Worm (Caenorhabditis elegans) whole organism, early embryonic: ENCODE data around the gene K11H12.7.
A peak's percentile ranks its signal among the peaks of the same experiment; 100 is the strongest.

Source experiments
- B0310.2 ChIP-seq: sonication (generic microtip); optimal IDR thresholded peaks from 2 replicates; lab custom pipeline; 2016; ENCODE audit warnings: mild to moderate bottlenecking, missing genetic modification characterization, missing compliant biosample characterization
- F13C5.2 ChIP-seq: sonication (generic microtip); optimal IDR thresholded peaks from 2 replicates; lab custom pipeline; 2017; ENCODE audit warnings: mild to moderate bottlenecking, missing genetic modification characterization, inconsistent platforms, missing compliant biosample characterization
- aly-1 ChIP-seq: sonication (generic microtip); optimal IDR thresholded peaks from 2 replicates; lab custom pipeline; 2016; ENCODE audit warnings: missing genetic modification characterization, missing compliant biosample characterization
- ama-1 ChIP-seq: fragments of 150-350 bp; optimal IDR thresholded peaks from 2 replicates; lab custom pipeline; 2014
- ceh-13 ChIP-seq: fragments of 200-800 bp; sonication (Bioruptor generic); optimal IDR thresholded peaks from 2 replicates; lab custom pipeline; 2018; ENCODE audit warnings: mild to moderate bottlenecking, missing genetic modification characterization, missing compliant biosample characterization
- ceh-36 ChIP-seq: sonication (generic microtip); optimal IDR thresholded peaks from 2 replicates; lab custom pipeline; 2016; ENCODE audit warnings: missing genetic modification characterization, inconsistent platforms, missing compliant biosample characterization
- ets-7 ChIP-seq: sonication (generic microtip); optimal IDR thresholded peaks from 2 replicates; lab custom pipeline; 2016; ENCODE audit warnings: missing genotype, missing genetic modification characterization, missing compliant biosample characterization
- flt-1 ChIP-seq: fragments of 200-800 bp; sonication (Bioruptor generic); IDR thresholded peaks from 2 replicates; pipeline ENCODE4 v1.3.6; 2022; ENCODE audit warnings: missing genetic modification characterization, missing compliant biosample characterization
- hmbx-1 ChIP-seq: sonication (generic microtip); optimal IDR thresholded peaks from 2 replicates; lab custom pipeline; 2016; ENCODE audit warnings: mild to moderate bottlenecking, missing genetic modification characterization, missing compliant biosample characterization
- hmg-4 ChIP-seq: fragments of 200-800 bp; sonication (Bioruptor generic); optimal IDR thresholded peaks from 2 replicates; lab custom pipeline; 2018; ENCODE audit warnings: mild to moderate bottlenecking, missing genetic modification characterization, missing compliant biosample characterization
- hnd-1 ChIP-seq: sonication (generic microtip); optimal IDR thresholded peaks from 2 replicates; lab custom pipeline; 2016; ENCODE audit warnings: missing genetic modification characterization, missing compliant biosample characterization
- pes-1 ChIP-seq: fragments of 200-800 bp; sonication (Bioruptor generic); IDR thresholded peaks from 2 replicates; pipeline ENCODE4 v1.3.6; 2022; ENCODE audit warnings: missing genetic modification reagents, missing genetic modification characterization, missing compliant biosample characterization
- scrt-1 ChIP-seq: fragments of 200-800 bp; sonication (Bioruptor generic); IDR thresholded peaks from 2 replicates; pipeline ENCODE4 v1.3.6; 2022; ENCODE audit warnings: missing genetic modification characterization, missing compliant biosample characterization
- sea-1 ChIP-seq: fragments of 200-800 bp; sonication (Bioruptor generic); conservative IDR thresholded peaks from 2 replicates; pipeline ENCODE4 v1.3.6; 2022; ENCODE audit warnings: missing genetic modification characterization, missing compliant biosample characterization
- tbx-11 ChIP-seq: fragments of 200-800 bp; sonication (Bioruptor generic); IDR thresholded peaks from 2 replicates; pipeline ENCODE4 v1.3.6; 2022; ENCODE audit warnings: missing genetic modification characterization, missing compliant biosample characterization
- tbx-37 ChIP-seq: fragments of 200-800 bp; sonication (Bioruptor generic); conservative IDR thresholded peaks from 2 replicates; pipeline ENCODE4 v1.3.6; 2022; ENCODE audit warnings: missing genetic modification reagents, missing genetic modification characterization, missing compliant biosample characterization
- tra-4 ChIP-seq: sonication (generic microtip); optimal IDR thresholded peaks from 2 replicates; lab custom pipeline; 2017; ENCODE audit warnings: missing genetic modification characterization, missing compliant biosample characterization

The K11H12.7 gene

ce11 chrIV:682726-683340 is 17.5 kb downstream of the K11H12.7 start:
- TF ChIP-seq tra-4 (peak; percentile 2), pes-1 (GFP tag; lab: Robert Waterston, UW) (peak; percentile 89), flt-1 (GFP tag; lab: Robert Waterston, UW) (peak; percentile 86), ceh-36 (tag; lab: Kevin White, UChicago) (peak; percentile 68), ets-7 (tag; lab: Kevin White, UChicago) (peak; percentile 50), ama-1 (lab: Kevin White, UChicago) (no peak), hmg-4 (GFP tag; lab: Kevin White, UChicago) (peak; percentile 93), B0310.2 (tag; lab: Kevin White, UChicago) (peak; percentile 73), hmbx-1 (tag; lab: Kevin White, UChicago) (peak; percentile 41), tbx-37 (GFP tag; lab: Robert Waterston, UW) (peak; percentile 79), tbx-11 (GFP tag; lab: Robert Waterston, UW) (peak; percentile 85), aly-1 (peak; percentile 84), ceh-13 (peak; percentile 74), F13C5.2 (tag; lab: Kevin White, UChicago) (peak; percentile 70), sea-1 (GFP tag; lab: Robert Waterston, UW) (peak; percentile 85), scrt-1 (GFP tag; lab: Robert Waterston, UW) (peak; percentile 87), hnd-1 (peak; percentile 72)

- TF ChIP-seq aly-1 = no peak
- TF ChIP-seq B0310.2 (tag; lab: Kevin White, UChicago) = no peak
- no peak for TF ChIP-seq pes-1 (GFP tag; lab: Robert Waterston, UW)
- no peak for TF ChIP-seq hnd-1
- TF ChIP-seq hmg-4 (GFP tag; lab: Kevin White, UChicago) = no peak
- no peak for TF ChIP-seq scrt-1 (GFP tag; lab: Robert Waterston, UW)
- TF ChIP-seq tra-4 = no peak
- TF ChIP-seq tbx-37 (GFP tag; lab: Robert Waterston, UW) = no peak
- TF ChIP-seq ceh-36 (tag; lab: Kevin White, UChicago) = no peak
Measured at ce11 chrIV:684197-684596, 18.9 kb downstream of the K11H12.7 start, which contains the start of gene cutl-28. Gene cutl-28, plus strand, starts transcription at chrIV:684497.

ce11 chrIV:684748-685147 is 19.4 kb downstream of the K11H12.7 start:
- TF ChIP-seq B0310.2 (tag; lab: Kevin White, UChicago) = no peak
- no peak for TF ChIP-seq F13C5.2 (tag; lab: Kevin White, UChicago)
- no peak for TF ChIP-seq hmg-4 (GFP tag; lab: Kevin White, UChicago)
- TF ChIP-seq tbx-37 (GFP tag; lab: Robert Waterston, UW) = no peak
- no peak for TF ChIP-seq scrt-1 (GFP tag; lab: Robert Waterston, UW)
- no peak for TF ChIP-seq ceh-36 (tag; lab: Kevin White, UChicago)
- TF ChIP-seq hmbx-1 (tag; lab: Kevin White, UChicago) = no peak
- no peak for TF ChIP-seq ama-1 (lab: Kevin White, UChicago)
- no peak for TF ChIP-seq aly-1
- no peak for TF ChIP-seq pes-1 (GFP tag; lab: Robert Waterston, UW)
- TF ChIP-seq tbx-11 (GFP tag; lab: Robert Waterston, UW) = no peak
- TF ChIP-seq ceh-13 = no peak
- TF ChIP-seq sea-1 (GFP tag; lab: Robert Waterston, UW) = no peak
- no peak for TF ChIP-seq flt-1 (GFP tag; lab: Robert Waterston, UW)
- TF ChIP-seq tra-4 = no peak
- TF ChIP-seq hnd-1 = no peak
- no peak for TF ChIP-seq ets-7 (tag; lab: Kevin White, UChicago)

- TF ChIP-seq sea-1 (GFP tag; lab: Robert Waterston, UW) = no peak
- no peak for TF ChIP-seq hmg-4 (GFP tag; lab: Kevin White, UChicago)
- TF ChIP-seq tbx-11 (GFP tag; lab: Robert Waterston, UW) = no peak
Measured at ce11 chrIV:698304-698703, 33.0 kb downstream of the K11H12.7 start, which contains the start of gene Y55F3C.17. Gene Y55F3C.17, minus strand, starts transcription at chrIV:698404.

ce11 chrIV:707635-708034 is 42.3 kb downstream of the K11H12.7 start, which contains the start of gene cutl-26:
Gene cutl-26, minus strand, starts transcription at chrIV:707735.
- TF ChIP-seq sea-1 (GFP tag; lab: Robert Waterston, UW) (no peak), ets-7 (tag; lab: Kevin White, UChicago) (no peak), tbx-11 (GFP tag; lab: Robert Waterston, UW) (no peak), F13C5.2 (tag; lab: Kevin White, UChicago) (no peak), hmbx-1 (tag; lab: Kevin White, UChicago) (no peak), hmg-4 (GFP tag; lab: Kevin White, UChicago) (no peak), hnd-1 (no peak), pes-1 (GFP tag; lab: Robert Waterston, UW) (no peak), ama-1 (lab: Kevin White, UChicago) (no peak), tbx-37 (GFP tag; lab: Robert Waterston, UW) (no peak), B0310.2 (tag; lab: Kevin White, UChicago) (no peak)

ce11 chrIV:715433-715832 is 50.1 kb downstream of the K11H12.7 start:
- TF ChIP-seq tbx-11 (GFP tag; lab: Robert Waterston, UW) (no peak), ceh-36 (tag; lab: Kevin White, UChicago) (no peak), tra-4 (no peak), scrt-1 (GFP tag; lab: Robert Waterston, UW) (no peak), hmbx-1 (tag; lab: Kevin White, UChicago) (no peak)

- TF ChIP-seq sea-1 (GFP tag; lab: Robert Waterston, UW) (no peak), scrt-1 (GFP tag; lab: Robert Waterston, UW) (no peak), F13C5.2 (tag; lab: Kevin White, UChicago) (no peak), B0310.2 (tag; lab: Kevin White, UChicago) (no peak), pes-1 (GFP tag; lab: Robert Waterston, UW) (no peak), hmbx-1 (tag; lab: Kevin White, UChicago) (no peak), tbx-11 (GFP tag; lab: Robert Waterston, UW) (no peak), ceh-13 (no peak)
Measured at ce11 chrIV:716323-716722, 51.0 kb downstream of the K11H12.7 start, which contains the start of gene clec-164. Gene clec-164, plus strand, starts transcription at chrIV:716623.
